Worm (Caenorhabditis elegans) whole organism, L4/young adult: ENCODE measurements around the gene T16H12.9.

Experiments
- dao-5 ChIP-seq: sonication (generic microtip); optimal IDR thresholded peaks from 2 replicates; lab custom pipeline; 2016; ENCODE audit warnings: missing genotype, missing genetic modification characterization, moderate library complexity, missing compliant biosample characterization
- him-1 ChIP-seq: sonication (generic microtip); optimal IDR thresholded peaks from 2 replicates; lab custom pipeline; 2016; ENCODE audit warnings: missing genotype, missing genetic modification reagents, missing genetic modification characterization, missing compliant biosample characterization

ce11 chrIII:10078151-10078550 is 30.9 kb upstream of the T16H12.9 start, which contains the start of gene T16G12.9:
- TF ChIP-seq him-1: no peak
- no peak for TF ChIP-seq dao-5 (tag; lab: Kevin White, UChicago)
